Fruit fly (Drosophila melanogaster) whole organism, embryonic: Measurements from ENCODE around the gene CG6511.
A peak's percentile ranks its signal among the peaks of the same experiment; 100 is the strongest.

ENCODE experiments used
- Abd-B ChIP-seq: fragments of 200-800 bp; sonication (Bioruptor generic); optimal IDR thresholded peaks from 2 replicates; lab custom pipeline; 2018; ENCODE audit warnings: missing biosample characterization, mild to moderate bottlenecking, missing genetic modification characterization, moderate library complexity
- Atf-2 ChIP-seq: fragments of 200-800 bp; sonication (Bioruptor generic); optimal IDR thresholded peaks from 2 replicates; lab custom pipeline; 2016; ENCODE audit warnings: missing biosample characterization, missing genetic modification characterization
- Bgb ChIP-seq: fragments of 200-800 bp; sonication (Bioruptor generic); IDR thresholded peaks from 2 replicates; pipeline ENCODE4 v1.3.6; 2022; ENCODE audit warnings: missing biosample characterization, missing genetic modification characterization; ENCODE audit not compliant: partially characterized antibody
- CG10321 ChIP-seq: fragments of 200-800 bp; sonication (Bioruptor generic); IDR thresholded peaks from 2 replicates; pipeline ENCODE4 v1.3.6; 2022; ENCODE audit warnings: missing biosample characterization, missing genetic modification characterization
- CG10462 ChIP-seq: fragments of 200-800 bp; sonication (Bioruptor generic); optimal IDR thresholded peaks from 2 replicates; lab custom pipeline; 2016; ENCODE audit warnings: missing biosample characterization, missing genetic modification characterization
- CG11560 ChIP-seq: fragments of 200-800 bp; sonication (Bioruptor generic); IDR thresholded peaks from 3 replicates; pipeline ENCODE4 v1.3.6; 2022; ENCODE audit warnings: missing biosample characterization, missing genetic modification characterization
- CG12942 ChIP-seq: fragments of 200-800 bp; sonication (Bioruptor generic); optimal IDR thresholded peaks from 3 replicates; lab custom pipeline; 2016; ENCODE audit warnings: missing biosample characterization, missing genetic modification characterization
- CG13123 ChIP-seq: fragments of 200-800 bp; sonication (Bioruptor generic); optimal IDR thresholded peaks from 2 replicates; lab custom pipeline; 2016; ENCODE audit warnings: missing biosample characterization, missing genetic modification characterization
- CG13775 ChIP-seq: fragments of 200-800 bp; sonication (Bioruptor generic); optimal IDR thresholded peaks from 3 replicates; lab custom pipeline; 2017; ENCODE audit warnings: missing biosample characterization, mild to moderate bottlenecking, missing genetic modification characterization
- CG13894 ChIP-seq: fragments of 200-800 bp; sonication (Bioruptor generic); optimal IDR thresholded peaks from 3 replicates; lab custom pipeline; 2018; ENCODE audit warnings: missing biosample characterization, mild to moderate bottlenecking, missing genetic modification characterization, moderate library complexity
- CG14014 ChIP-seq: fragments of 200-800 bp; sonication (Bioruptor generic); IDR thresholded peaks from 2 replicates; pipeline ENCODE4 v1.3.6; 2022; ENCODE audit warnings: missing biosample characterization, missing genetic modification characterization
- CG14860 ChIP-seq: fragments of 200-800 bp; sonication (Bioruptor generic); IDR thresholded peaks from 3 replicates; pipeline ENCODE4 v1.3.6; 2022; ENCODE audit warnings: missing biosample characterization, missing genetic modification characterization; ENCODE audit not compliant: partially characterized antibody
- CG1529 ChIP-seq: fragments of 200-800 bp; sonication (Bioruptor generic); optimal IDR thresholded peaks from 3 replicates; lab custom pipeline; 2018; ENCODE audit warnings: missing biosample characterization, missing genetic modification characterization
- CG16815 ChIP-seq: fragments of 200-800 bp; sonication (Bioruptor generic); optimal IDR thresholded peaks from 3 replicates; lab custom pipeline; 2017; ENCODE audit warnings: missing biosample characterization, mild to moderate bottlenecking, missing genetic modification characterization
- CG17568 ChIP-seq: fragments of 200-800 bp; sonication (Bioruptor generic); optimal IDR thresholded peaks from 2 replicates; lab custom pipeline; 2018; ENCODE audit warnings: missing biosample characterization, mild to moderate bottlenecking, missing genetic modification characterization, moderate library complexity
- CG17829 ChIP-seq: fragments of 200-800 bp; optimal IDR thresholded peaks from 2 replicates; lab custom pipeline; 2019; ENCODE audit warnings: missing biosample characterization, mild to moderate bottlenecking, missing genetic modification characterization, moderate library complexity
- CG18599 ChIP-seq: fragments of 200-800 bp; sonication (Bioruptor generic); optimal IDR thresholded peaks from 3 replicates; lab custom pipeline; 2017; ENCODE audit warnings: missing biosample characterization, missing genetic modification characterization, mild to moderate bottlenecking, moderate library complexity, missing genetic modification reagents
- CG18619 ChIP-seq: fragments of 200-800 bp; sonication (Bioruptor generic); optimal IDR thresholded peaks from 3 replicates; lab custom pipeline; 2017; ENCODE audit warnings: missing biosample characterization, mild to moderate bottlenecking, missing genetic modification characterization
- CG2202 ChIP-seq: fragments of 200-800 bp; sonication (Bioruptor generic); optimal IDR thresholded peaks from 2 replicates; lab custom pipeline; 2018; ENCODE audit warnings: missing biosample characterization, mild to moderate bottlenecking, missing genetic modification characterization
- CG32532 ChIP-seq: fragments of 200-800 bp; sonication (Bioruptor generic); IDR thresholded peaks from 2 replicates; pipeline ENCODE4 v1.3.6; 2022; ENCODE audit warnings: missing biosample characterization, missing genetic modification characterization
- CG4707 ChIP-seq: fragments of 200-800 bp; sonication (Bioruptor generic); optimal IDR thresholded peaks from 2 replicates; lab custom pipeline; 2018; ENCODE audit warnings: missing biosample characterization, mild to moderate bottlenecking, missing genetic modification characterization, moderate library complexity
- CG5953 ChIP-seq: fragments of 200-800 bp; sonication (Bioruptor generic); IDR thresholded peaks from 2 replicates; pipeline ENCODE4 v1.3.6; 2022; ENCODE audit warnings: missing biosample characterization, missing genetic modification characterization
- CG8765 ChIP-seq: fragments of 200-800 bp; sonication (Bioruptor generic); IDR thresholded peaks from 2 replicates; pipeline ENCODE4 v1.3.6; 2022; ENCODE audit warnings: missing biosample characterization, missing genetic modification characterization
- CG9609 ChIP-seq: fragments of 200-800 bp; sonication (Bioruptor generic); optimal IDR thresholded peaks from 3 replicates; lab custom pipeline; 2016; ENCODE audit warnings: missing biosample characterization, missing genetic modification characterization
- CrebB ChIP-seq: fragments of 200-800 bp; sonication (Bioruptor generic); optimal IDR thresholded peaks from 3 replicates; lab custom pipeline; 2018; ENCODE audit warnings: missing biosample characterization, mild to moderate bottlenecking, missing genetic modification characterization
- Dad ChIP-seq: fragments of 200-800 bp; sonication (Bioruptor generic); optimal IDR thresholded peaks from 3 replicates; lab custom pipeline; 2016; ENCODE audit warnings: missing biosample characterization, missing genetic modification characterization
- Dll ChIP-seq: fragments of 200-800 bp; sonication (Bioruptor generic); IDR thresholded peaks from 4 replicates; pipeline ENCODE4 v1.3.6; 2022; ENCODE audit warnings: missing biosample characterization, missing genetic modification characterization; ENCODE audit not compliant: partially characterized antibody
- Fer2 ChIP-seq: fragments of 200-800 bp; sonication (Bioruptor generic); optimal IDR thresholded peaks from 2 replicates; lab custom pipeline; 2018; ENCODE audit warnings: missing biosample characterization, mild to moderate bottlenecking, missing genetic modification characterization, moderate library complexity
- HLH4C ChIP-seq: fragments of 200-800 bp; sonication (Bioruptor generic); IDR thresholded peaks from 3 replicates; pipeline ENCODE4 v1.3.6; 2022; ENCODE audit warnings: missing biosample characterization, missing genetic modification characterization; ENCODE audit not compliant: partially characterized antibody
- Hand ChIP-seq: fragments of 200-800 bp; sonication (Bioruptor generic); optimal IDR thresholded peaks from 2 replicates; lab custom pipeline; 2017; ENCODE audit warnings: mild to moderate bottlenecking, missing biosample characterization, missing genetic modification reagents, missing genetic modification characterization
- Lhr ChIP-seq: fragments of 200-800 bp; sonication (Bioruptor generic); optimal IDR thresholded peaks from 3 replicates; lab custom pipeline; 2017; ENCODE audit warnings: mild to moderate bottlenecking, missing biosample characterization, missing genetic modification reagents, missing genetic modification characterization
- Mes4 ChIP-seq: fragments of 200-800 bp; sonication (Bioruptor generic); optimal IDR thresholded peaks from 2 replicates; lab custom pipeline; 2016; ENCODE audit warnings: missing biosample characterization, missing genetic modification characterization
- Nf-YC ChIP-seq: fragments of 200-800 bp; optimal IDR thresholded peaks from 3 replicates; lab custom pipeline; 2019; ENCODE audit warnings: missing biosample characterization, mild to moderate bottlenecking, missing genetic modification characterization, moderate library complexity
- Opbp ChIP-seq: fragments of 200-800 bp; sonication (Bioruptor generic); IDR thresholded peaks from 3 replicates; pipeline ENCODE4 v1.3.6; 2022; ENCODE audit warnings: missing biosample characterization, missing genetic modification characterization; ENCODE audit not compliant: partially characterized antibody
- Spps ChIP-seq: fragments of 200-800 bp; sonication (Bioruptor generic); optimal IDR thresholded peaks from 2 replicates; lab custom pipeline; 2018; ENCODE audit warnings: missing biosample characterization, mild to moderate bottlenecking, missing genetic modification characterization
- Stat92E ChIP-seq, 3 experiments: fragments of >200 bp in 2 of 3; fragments of 200-800 bp in 1 of 3; sonication (Bioruptor generic) in 1 of 3; optimal IDR thresholded peaks; 2 replicates each; lab custom pipeline; 2017 to 2019; ENCODE audit warnings: missing biosample characterization in 3 of 3, missing genetic modification characterization in 3 of 3, mild to moderate bottlenecking in 1 of 3, moderate library complexity in 1 of 3
- Trl ChIP-seq, 3 experiments: fragments of >200 bp in 2 of 3; fragments of 200-800 bp in 1 of 3; sonication (Bioruptor generic) in 1 of 3; optimal IDR thresholded peaks; 2 replicates in 1 of 3; 3 replicates in 2 of 3; lab custom pipeline; 2016 to 2017; ENCODE audit warnings: missing biosample characterization in 1 of 3, missing genetic modification characterization in 1 of 3
- dimm ChIP-seq: fragments of 200-800 bp; sonication (Bioruptor generic); IDR thresholded peaks from 2 replicates; pipeline ENCODE4 v1.3.6; 2022; ENCODE audit warnings: missing biosample characterization, missing genetic modification characterization
- dmrt99B ChIP-seq: fragments of 200-800 bp; sonication (Bioruptor generic); optimal IDR thresholded peaks from 2 replicates; lab custom pipeline; 2018; ENCODE audit warnings: missing biosample characterization, mild to moderate bottlenecking, missing genetic modification characterization, moderate library complexity
- fd3F ChIP-seq: fragments of 200-800 bp; sonication (Bioruptor generic); optimal IDR thresholded peaks from 2 replicates; lab custom pipeline; 2018; ENCODE audit warnings: missing biosample characterization, mild to moderate bottlenecking, missing genetic modification characterization, moderate library complexity
- gce ChIP-seq: fragments of 200-800 bp; sonication (Bioruptor generic); IDR thresholded peaks from 3 replicates; pipeline ENCODE4 v1.3.6; 2022; ENCODE audit warnings: missing biosample characterization, missing genetic modification characterization
- gro ChIP-seq: fragments of 200-800 bp; sonication (Bioruptor generic); optimal IDR thresholded peaks from 2 replicates; lab custom pipeline; 2016; ENCODE audit warnings: missing biosample characterization, missing genetic modification characterization
- ken ChIP-seq: fragments of 200-800 bp; sonication (Bioruptor generic); IDR thresholded peaks from 3 replicates; pipeline ENCODE4 v1.3.6; 2022; ENCODE audit warnings: missing biosample characterization, missing genetic modification characterization
- nom ChIP-seq: fragments of 200-800 bp; sonication (Bioruptor generic); optimal IDR thresholded peaks from 2 replicates; lab custom pipeline; 2017; ENCODE audit warnings: missing biosample characterization, missing genetic modification characterization, mild to moderate bottlenecking, moderate library complexity, missing genetic modification reagents
- pita ChIP-seq: fragments of 200-800 bp; sonication (Bioruptor generic); optimal IDR thresholded peaks from 2 replicates; lab custom pipeline; 2017; ENCODE audit warnings: missing biosample characterization, mild to moderate bottlenecking, missing genetic modification characterization
- pnt ChIP-seq: fragments of 200-800 bp; sonication (Bioruptor generic); optimal IDR thresholded peaks from 3 replicates; lab custom pipeline; 2016; ENCODE audit warnings: missing biosample characterization, missing genetic modification characterization
- vnd ChIP-seq: fragments of 200-800 bp; sonication (Bioruptor generic); IDR thresholded peaks from 3 replicates; pipeline ENCODE4 v1.3.6; 2022; ENCODE audit warnings: missing biosample characterization, missing genetic modification characterization; ENCODE audit not compliant: partially characterized antibody

The CG6511 gene

DNA sequence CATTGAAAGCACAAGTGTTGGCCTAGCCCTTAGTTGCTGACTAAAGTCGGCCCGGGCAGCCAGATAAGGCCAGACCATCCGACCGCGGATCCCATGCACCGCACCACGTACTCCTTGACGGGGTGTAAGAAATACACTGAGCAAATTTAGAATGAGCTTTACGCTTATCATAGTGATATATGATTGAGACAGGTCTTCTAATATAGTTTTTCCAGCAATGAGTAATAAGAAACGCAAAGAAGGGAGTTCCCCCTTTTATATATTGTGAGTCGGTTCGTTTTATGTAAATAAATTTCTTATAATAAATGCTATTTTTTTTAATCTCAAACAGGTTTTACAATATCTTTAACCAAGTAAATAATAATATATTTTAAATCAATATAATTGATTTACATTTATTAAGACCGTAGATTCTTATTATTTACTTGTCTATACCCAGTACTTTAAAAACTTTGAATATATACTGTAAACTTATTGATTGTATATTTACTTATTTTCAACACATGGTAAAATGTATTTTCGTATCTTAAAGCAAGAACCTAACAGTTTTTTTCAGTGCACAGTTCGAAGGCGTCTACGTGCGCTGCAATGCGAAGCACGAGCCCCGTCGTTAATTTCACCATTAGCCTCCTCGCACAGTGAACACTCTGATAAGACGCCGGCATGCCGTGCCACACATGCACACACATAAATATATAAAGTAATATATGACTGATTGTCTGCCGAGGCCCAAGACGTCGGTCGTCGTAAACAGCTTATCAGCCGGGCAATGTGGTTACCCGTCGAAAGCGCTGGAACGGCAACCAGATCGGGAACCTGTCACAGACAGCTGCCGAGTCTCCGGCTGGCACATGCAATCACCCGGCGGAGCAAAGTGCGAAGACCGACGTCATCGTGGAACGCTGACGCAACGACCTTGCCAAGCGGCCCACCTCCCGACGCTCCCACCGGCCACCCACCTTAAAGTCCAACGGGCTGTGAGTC, 28.9 kb upstream of the CG6511 start (continued):
- no peak for TF ChIP-seq ken (GFP tag; lab: Robert Waterston, UW)
- TF ChIP-seq Mes4 (GFP tag; lab: Kevin White, UChicago), result no peak
- peak; percentile 22 for TF ChIP-seq CG13894 (tag; lab: Kevin White, UChicago)
- TF ChIP-seq Nf-YC (tag; lab: Kevin White, UChicago), result peak; percentile 47
- no peak for TF ChIP-seq fd3F (GFP tag; lab: Kevin White, UChicago)
- peak; percentile 32 for TF ChIP-seq CG16815 (GFP tag; lab: Kevin White, UChicago)
- no peak for TF ChIP-seq CG4707 (GFP tag; lab: Kevin White, UChicago)
- TF ChIP-seq Atf-2 (GFP tag; lab: Kevin White, UChicago), result no peak
- no peak for TF ChIP-seq pita (GFP tag; lab: Kevin White, UChicago)
- no peak for TF ChIP-seq pnt
- TF ChIP-seq CG13775 (GFP tag; lab: Kevin White, UChicago), result peak; percentile 68
- no peak for TF ChIP-seq dimm
- no peak for TF ChIP-seq Dad
- no peak for TF ChIP-seq HLH4C
- TF ChIP-seq CG5953 (GFP tag; lab: Robert Waterston, UW), result no peak
- no peak for TF ChIP-seq CG12942 (GFP tag; lab: Kevin White, UChicago)
- 0 out of 3 replicates have a peak, but pooled peaks have one; percentile 5 for TF ChIP-seq gce
- no peak for TF ChIP-seq Fer2 (tag; lab: Kevin White, UChicago)
- TF ChIP-seq Dll, result no peak
- TF ChIP-seq CG8765 (GFP tag; lab: Robert Waterston, UW), result no peak
- no peak for TF ChIP-seq Stat92E (GFP tag; optimal IDR thresholded peaks at IDR 0.05; lab: Kevin White, UChicago)
- TF ChIP-seq CG11560 (tag; lab: Robert Waterston, UW), result no peak
- TF ChIP-seq CG14014, result peak; percentile 43; the same call in 1 of the 2 replicates
- peak; percentile 30 for TF ChIP-seq Abd-B (GFP tag; lab: Kevin White, UChicago)
- no peak for TF ChIP-seq gro (GFP tag; lab: Kevin White, UChicago)
- peak; percentile 82 for TF ChIP-seq CG18619 (GFP tag; lab: Kevin White, UChicago)
- TF ChIP-seq Bgb (GFP tag; lab: Robert Waterston, UW), result no peak; the same call in 1 of the 2 replicates
- TF ChIP-seq Opbp, result no peak
- no peak for TF ChIP-seq CG14860 (GFP tag; lab: Robert Waterston, UW)
- no peak for TF ChIP-seq Hand (GFP tag; lab: Kevin White, UChicago)
- no peak for TF ChIP-seq CG13123 (GFP tag; lab: Kevin White, UChicago)
- TF ChIP-seq CG10462 (GFP tag; lab: Kevin White, UChicago), result no peak
- no peak for TF ChIP-seq Lhr (GFP tag; lab: Kevin White, UChicago)
- TF ChIP-seq nom (GFP tag; lab: Kevin White, UChicago), result peak; percentile 94
- TF ChIP-seq dmrt99B, result peak; percentile 67
- no peak for TF ChIP-seq vnd (GFP tag; lab: Robert Waterston, UW)
- TF ChIP-seq Spps, result no peak
- TF ChIP-seq CG17829 (tag; lab: Kevin White, UChicago), result peak; percentile 33
- no peak for TF ChIP-seq CG1529
- TF ChIP-seq CG18599, result peak; percentile 42
- TF ChIP-seq CG10321, result no peak
- TF ChIP-seq CrebB (tag; lab: Kevin White, UChicago), result peak; percentile 10
- TF ChIP-seq CG9609, result no peak
- no peak for TF ChIP-seq Trl (optimal IDR thresholded peaks at IDR 0.05; lab: Kevin White, UChicago)
- TF ChIP-seq Trl (GFP tag; optimal IDR thresholded peaks at IDR 0.05; lab: Kevin White, UChicago), result no peak
- TF ChIP-seq CG2202, result no peak
- peak; percentile 47; the same call in 1 of the 2 replicates for TF ChIP-seq CG32532 (GFP tag; lab: Robert Waterston, UW)
- TF ChIP-seq CG17568 (GFP tag; lab: Kevin White, UChicago), result no peak
